In genomic region chr3R:23149021-23149571, dm6 we compare ENCODE assay signal across 1 fruit fly cellular context.
TF ChIP-seq lines count a peak whose summit lies in the region.

No protein-coding gene starts in this region.

TF ChIP-seq in whole organism, embryonic, 481 proteins besides CTCF, POLR2A, EP300 and RAD21 (continued from another document):
- TF ChIP-seq CG5953 (GFP tag; IDR thresholded peaks at IDR 0.05; lab: Robert Waterston, UW) (no peak), scrt (GFP tag; optimal IDR thresholded peaks at IDR 0.05; lab: Kevin White, UChicago) (no peak), CG32772 (GFP tag; IDR thresholded peaks at IDR 0.05; lab: Robert Waterston, UW) (0 out of 2 replicates have a peak, but pooled peaks have one; percentile 4), CG10321 (GFP tag; IDR thresholded peaks at IDR 0.05; lab: Robert Waterston, UW) (no peak), Gug (GFP tag; IDR thresholded peaks at IDR 0.05; lab: Robert Waterston, UW) (no peak), Dref (GFP tag; IDR thresholded peaks at IDR 0.05; lab: Robert Waterston, UW) (no peak), CG13296 (GFP tag; optimal IDR thresholded peaks at IDR 0.05; lab: Kevin White, UChicago) (no peak), zfh1 (GFP tag; IDR thresholded peaks at IDR 0.05; lab: Robert Waterston, UW) (0 out of 3 replicates have a peak, but pooled peaks have one; percentile 8), Deaf1 (tag; optimal IDR thresholded peaks at IDR 0.05; lab: Kevin White, UChicago) (no peak), Meics (GFP tag; optimal IDR thresholded peaks at IDR 0.05; lab: Kevin White, UChicago) (no peak), CG18476 (GFP tag; optimal IDR thresholded peaks at IDR 0.05; lab: Kevin White, UChicago) (no peak), trem (tag; optimal IDR thresholded peaks at IDR 0.05; lab: Kevin White, UChicago) (no peak), amos (GFP tag; IDR thresholded peaks at IDR 0.05; lab: Robert Waterston, UW; ENCODE audit: partially characterized antibody) (no peak), trh (GFP tag; optimal IDR thresholded peaks at IDR 0.05; lab: Kevin White, UChicago) (no peak), rib (GFP tag; IDR thresholded peaks at IDR 0.05; lab: Robert Waterston, UW) (no peak), CG9215 (GFP tag; IDR thresholded peaks at IDR 0.05; lab: Robert Waterston, UW) (no peak), D19A (tag; optimal IDR thresholded peaks at IDR 0.05; lab: Kevin White, UChicago) (peak; percentile 32), wdn (GFP tag; IDR thresholded peaks at IDR 0.05; lab: Robert Waterston, UW) (no peak), HHEX (GFP tag; optimal IDR thresholded peaks at IDR 0.05; lab: Kevin White, UChicago) (no peak), CG8765 (GFP tag; IDR thresholded peaks at IDR 0.05; lab: Robert Waterston, UW) (peak; percentile 14; the same call in 1 of the 2 replicates), croc (GFP tag; conservative IDR thresholded peaks at IDR 0.05; lab: Robert Waterston, UW) (peak; percentile 34; the same call in 1 of the 3 replicates), psq (GFP tag; optimal IDR thresholded peaks at IDR 0.05; lab: Kevin White, UChicago) (no peak), unpg (GFP tag; optimal IDR thresholded peaks at IDR 0.05; lab: Kevin White, UChicago) (peak; percentile 34), TFAM (GFP tag; optimal IDR thresholded peaks at IDR 0.05; lab: Kevin White, UChicago) (no peak), CG10147 (GFP tag; optimal IDR thresholded peaks at IDR 0.05; lab: Kevin White, UChicago) (no peak), CG8290 (GFP tag; optimal IDR thresholded peaks at IDR 0.05; lab: Kevin White, UChicago) (peak; percentile 15), CG8290 (tag; optimal IDR thresholded peaks at IDR 0.05; lab: Kevin White, UChicago) (no peak), CG10462 (GFP tag; optimal IDR thresholded peaks at IDR 0.05; lab: Kevin White, UChicago) (no peak), mam (GFP tag; optimal IDR thresholded peaks at IDR 0.05; lab: Kevin White, UChicago) (no peak), odd (GFP tag; optimal IDR thresholded peaks at IDR 0.05; lab: Kevin White, UChicago) (peak; percentile 31), insv (GFP tag; optimal IDR thresholded peaks at IDR 0.05; lab: Kevin White, UChicago) (no peak), ERR (GFP tag; optimal IDR thresholded peaks at IDR 0.05; lab: Kevin White, UChicago) (no peak), fd64A (GFP tag; optimal IDR thresholded peaks at IDR 0.05; lab: Kevin White, UChicago) (no peak), CG13775 (GFP tag; optimal IDR thresholded peaks at IDR 0.05; lab: Kevin White, UChicago) (peak; percentile 29), ftz-f1 (GFP tag; optimal IDR thresholded peaks at IDR 0.05; lab: Kevin White, UChicago) (no peak), CG1529 (GFP tag; optimal IDR thresholded peaks at IDR 0.05; lab: Kevin White, UChicago) (no peak), ato (GFP tag; IDR thresholded peaks at IDR 0.05; lab: Robert Waterston, UW; ENCODE audit: partially characterized antibody) (no peak), org-1 (GFP tag; optimal IDR thresholded peaks at IDR 0.05; lab: Kevin White, UChicago) (no peak), CG8924 (tag; optimal IDR thresholded peaks at IDR 0.05; lab: Kevin White, UChicago) (peak; percentile 46), Antp (GFP tag; optimal IDR thresholded peaks at IDR 0.05; lab: Kevin White, UChicago) (no peak), sisA (GFP tag; IDR thresholded peaks at IDR 0.05; lab: Robert Waterston, UW) (no peak), Bgb (GFP tag; IDR thresholded peaks at IDR 0.05; lab: Robert Waterston, UW; ENCODE audit: partially characterized antibody) (no peak), CG1647 (GFP tag; optimal IDR thresholded peaks at IDR 0.05; lab: Kevin White, UChicago) (no peak), Fer3 (tag; optimal IDR thresholded peaks at IDR 0.05; lab: Kevin White, UChicago) (no peak), Dad (GFP tag; optimal IDR thresholded peaks at IDR 0.05; lab: Kevin White, UChicago) (no peak), Sox100B (GFP tag; optimal IDR thresholded peaks at IDR 0.05; lab: Kevin White, UChicago) (no peak), CG7556 (GFP tag; optimal IDR thresholded peaks at IDR 0.05; lab: Kevin White, UChicago) (peak; percentile 47), CG8359 (GFP tag; optimal IDR thresholded peaks at IDR 0.05; lab: Kevin White, UChicago; ENCODE audit: borderline replicate concordance) (peak; percentile 3), E2f2 (GFP tag; IDR thresholded peaks at IDR 0.05; lab: Robert Waterston, UW) (0 out of 2 replicates have a peak, but pooled peaks have one; percentile 7), fd102C (GFP tag; optimal IDR thresholded peaks at IDR 0.05; lab: Kevin White, UChicago) (no peak), CG3281 (GFP tag; optimal IDR thresholded peaks at IDR 0.05; lab: Kevin White, UChicago) (no peak), wor (GFP tag; IDR thresholded peaks at IDR 0.05; lab: Robert Waterston, UW) (no peak), Hr78 (GFP tag; optimal IDR thresholded peaks at IDR 0.05; lab: Kevin White, UChicago) (no peak), jumu (GFP tag; optimal IDR thresholded peaks at IDR 0.05; lab: Kevin White, UChicago) (no peak), repo (GFP tag; optimal IDR thresholded peaks at IDR 0.05; lab: Kevin White, UChicago) (no peak), nerfin-1 (tag; optimal IDR thresholded peaks at IDR 0.05; lab: Kevin White, UChicago) (no peak), tx (GFP tag; optimal IDR thresholded peaks at IDR 0.05; lab: Kevin White, UChicago) (no peak), Hr51 (GFP tag; optimal IDR thresholded peaks at IDR 0.05; lab: Kevin White, UChicago) (no peak), tap (tag; optimal IDR thresholded peaks at IDR 0.05; lab: Kevin White, UChicago) (no peak), CG12155 (GFP tag; optimal IDR thresholded peaks at IDR 0.05; lab: Kevin White, UChicago) (no peak), lmd (GFP tag; IDR thresholded peaks at IDR 0.05; lab: Robert Waterston, UW) (no peak), CG10979 (tag; optimal IDR thresholded peaks at IDR 0.05; lab: Kevin White, UChicago) (peak; percentile 78), CG6765 (GFP tag; optimal IDR thresholded peaks at IDR 0.05; lab: Kevin White, UChicago) (no peak), CG12299 (tag; optimal IDR thresholded peaks at IDR 0.05; lab: Kevin White, UChicago) (no peak), Bteb2 (GFP tag; optimal IDR thresholded peaks at IDR 0.05; lab: Kevin White, UChicago) (no peak), Atf6 (GFP tag; IDR thresholded peaks at IDR 0.05; lab: Robert Waterston, UW) (no peak), Tbp (GFP tag; optimal IDR thresholded peaks at IDR 0.05; lab: Kevin White, UChicago) (no peak), ATbp (GFP tag; optimal IDR thresholded peaks at IDR 0.05; lab: Kevin White, UChicago) (no peak), Ptx1 (GFP tag; IDR thresholded peaks at IDR 0.05; lab: Robert Waterston, UW) (peak; percentile 19; the same call in 1 of the 2 replicates), CG16779 (GFP tag; IDR thresholded peaks at IDR 0.05; lab: Robert Waterston, UW) (no peak), CG15479 (GFP tag; optimal IDR thresholded peaks at IDR 0.05; lab: Kevin White, UChicago) (no peak), CG6254 (GFP tag; optimal IDR thresholded peaks at IDR 0.05; lab: Kevin White, UChicago) (peak; percentile 39), CG7839 (tag; optimal IDR thresholded peaks at IDR 0.05; lab: Kevin White, UChicago) (no peak), slbo (GFP tag; IDR thresholded peaks at IDR 0.05; lab: Robert Waterston, UW) (no peak), CG6654 (GFP tag; optimal IDR thresholded peaks at IDR 0.05; lab: Kevin White, UChicago) (no peak), luna (GFP tag; optimal IDR thresholded peaks at IDR 0.05; lab: Kevin White, UChicago) (no peak), Adf1 (GFP tag; IDR thresholded peaks at IDR 0.05; lab: Robert Waterston, UW) (no peak), ash1 (GFP tag; optimal IDR thresholded peaks at IDR 0.05; lab: Kevin White, UChicago) (no peak), Chrac-16 (GFP tag; optimal IDR thresholded peaks at IDR 0.05; lab: Kevin White, UChicago) (no peak), CG12659 (GFP tag; optimal IDR thresholded peaks at IDR 0.05; lab: Kevin White, UChicago) (no peak), Mes4 (GFP tag; optimal IDR thresholded peaks at IDR 0.05; lab: Kevin White, UChicago) (no peak), Ets97D (GFP tag; optimal IDR thresholded peaks at IDR 0.05; lab: Kevin White, UChicago) (no peak), CG34422 (GFP tag; IDR thresholded peaks at IDR 0.05; lab: Robert Waterston, UW) (no peak), CG13424 (tag; optimal IDR thresholded peaks at IDR 0.05; lab: Kevin White, UChicago) (peak; percentile 26), HLH3B (GFP tag; IDR thresholded peaks at IDR 0.05; lab: Robert Waterston, UW) (no peak), Mrtf (GFP tag; IDR thresholded peaks at IDR 0.05; lab: Robert Waterston, UW) (no peak), Rfx (GFP tag; IDR thresholded peaks at IDR 0.05; lab: Robert Waterston, UW) (no peak), Awh (GFP tag; IDR thresholded peaks at IDR 0.05; lab: Robert Waterston, UW) (no peak), ewg (GFP tag; optimal IDR thresholded peaks at IDR 0.05; lab: Kevin White, UChicago) (no peak), row (GFP tag; IDR thresholded peaks at IDR 0.05; lab: Robert Waterston, UW) (peak; percentile 61), twi (tag; optimal IDR thresholded peaks at IDR 0.05; lab: Kevin White, UChicago) (no peak), Dbx (GFP tag; IDR thresholded peaks at IDR 0.05; lab: Robert Waterston, UW) (no peak), CG15011 (GFP tag; optimal IDR thresholded peaks at IDR 0.05; lab: Kevin White, UChicago) (no peak), CG7786 (GFP tag; optimal IDR thresholded peaks at IDR 0.05; lab: Kevin White, UChicago) (no peak), pzg (GFP tag; optimal IDR thresholded peaks at IDR 0.05; lab: Kevin White, UChicago) (no peak), ems (GFP tag; optimal IDR thresholded peaks at IDR 0.05; lab: Kevin White, UChicago) (no peak), klu (GFP tag; IDR thresholded peaks at IDR 0.05; lab: Robert Waterston, UW) (no peak), CG12236 (GFP tag; optimal IDR thresholded peaks at IDR 0.05; lab: Kevin White, UChicago) (no peak), oc (tag; optimal IDR thresholded peaks at IDR 0.05; lab: Kevin White, UChicago) (no peak), Hmx (GFP tag; optimal IDR thresholded peaks at IDR 0.05; lab: Kevin White, UChicago) (no peak), kni (GFP tag; optimal IDR thresholded peaks at IDR 0.05; lab: Kevin White, UChicago) (peak; percentile 52), NfI (GFP tag; optimal IDR thresholded peaks at IDR 0.05; lab: Kevin White, UChicago) (no peak), CG17328 (GFP tag; IDR thresholded peaks at IDR 0.05; lab: Robert Waterston, UW) (peak; percentile 65), Dek (tag; optimal IDR thresholded peaks at IDR 0.05; lab: Kevin White, UChicago) (no peak), CkIIα-i1 (GFP tag; IDR thresholded peaks at IDR 0.05; lab: Robert Waterston, UW) (no peak)
TF ChIP-seq in whole organism, embryonic: peak in this region for 78.
